Fruit fly (Drosophila melanogaster) whole organism, embryonic: Measurements from ENCODE around the gene CG10486.

Source experiments
- ATbp ChIP-seq: fragments of 200-800 bp; sonication (Bioruptor generic); optimal IDR thresholded peaks from 2 replicates; lab custom pipeline; 2017; ENCODE audit warnings: missing biosample characterization, mild to moderate bottlenecking, missing genetic modification characterization, missing genetic modification reagents
- Atf3 ChIP-seq: fragments of 200-800 bp; sonication (Bioruptor generic); optimal IDR thresholded peaks from 3 replicates; lab custom pipeline; 2016; ENCODE audit warnings: missing biosample characterization, missing genetic modification characterization
- Blimp-1 ChIP-seq: fragments of 200-800 bp; sonication (Bioruptor generic); optimal IDR thresholded peaks from 3 replicates; lab custom pipeline; 2018; ENCODE audit warnings: missing biosample characterization, missing genetic modification characterization, mild to moderate bottlenecking, moderate library complexity, missing genetic modification reagents
- CG10267 ChIP-seq: fragments of 200-800 bp; sonication (Bioruptor generic); optimal IDR thresholded peaks from 2 replicates; lab custom pipeline; 2018; ENCODE audit warnings: missing biosample characterization, mild to moderate bottlenecking, missing genetic modification characterization, moderate library complexity
- CG10959 ChIP-seq: fragments of 200-800 bp; sonication (Bioruptor generic); IDR thresholded peaks from 2 replicates; pipeline ENCODE4 v1.3.6; 2022; ENCODE audit warnings: missing biosample characterization, missing genetic modification characterization
- CG11093 ChIP-seq: fragments of 200-800 bp; sonication (Bioruptor generic); IDR thresholded peaks from 3 replicates; pipeline ENCODE4 v1.3.6; 2022; ENCODE audit warnings: missing biosample characterization, missing genetic modification characterization
- CG11398 ChIP-seq: fragments of 200-800 bp; sonication (Bioruptor generic); optimal IDR thresholded peaks from 2 replicates; lab custom pipeline; 2016; ENCODE audit warnings: missing biosample characterization, missing genetic modification characterization
- CG11504 ChIP-seq: fragments of 200-800 bp; sonication (Bioruptor generic); optimal IDR thresholded peaks from 3 replicates; lab custom pipeline; 2019; ENCODE audit warnings: missing biosample characterization, mild to moderate bottlenecking, missing genetic modification characterization, moderate library complexity
- CG1602 ChIP-seq: fragments of 200-800 bp; sonication (Bioruptor generic); optimal IDR thresholded peaks from 3 replicates; lab custom pipeline; 2016; ENCODE audit warnings: missing biosample characterization, missing genetic modification characterization
- CG16815 ChIP-seq: fragments of 200-800 bp; sonication (Bioruptor generic); optimal IDR thresholded peaks from 3 replicates; lab custom pipeline; 2017; ENCODE audit warnings: missing biosample characterization, mild to moderate bottlenecking, missing genetic modification characterization
- CG16863 ChIP-seq: fragments of 200-800 bp; sonication (Bioruptor generic); optimal IDR thresholded peaks from 3 replicates; lab custom pipeline; 2016; ENCODE audit warnings: missing biosample characterization, missing genetic modification characterization
- CG17829 ChIP-seq: fragments of 200-800 bp; optimal IDR thresholded peaks from 2 replicates; lab custom pipeline; 2019; ENCODE audit warnings: missing biosample characterization, mild to moderate bottlenecking, missing genetic modification characterization, moderate library complexity
- CG18262 ChIP-seq: fragments of 200-800 bp; optimal IDR thresholded peaks from 3 replicates; lab custom pipeline; 2019; ENCODE audit warnings: missing biosample characterization, mild to moderate bottlenecking, missing genetic modification characterization, moderate library complexity
- CG18619 ChIP-seq: fragments of 200-800 bp; sonication (Bioruptor generic); optimal IDR thresholded peaks from 3 replicates; lab custom pipeline; 2017; ENCODE audit warnings: missing biosample characterization, mild to moderate bottlenecking, missing genetic modification characterization
- CG2116 ChIP-seq: fragments of 200-800 bp; sonication (Bioruptor generic); optimal IDR thresholded peaks from 3 replicates; lab custom pipeline; 2018; ENCODE audit warnings: missing biosample characterization, mild to moderate bottlenecking, missing genetic modification characterization
- CG2712 ChIP-seq: fragments of 200-800 bp; optimal IDR thresholded peaks from 3 replicates; lab custom pipeline; 2019; ENCODE audit warnings: missing biosample characterization, mild to moderate bottlenecking, missing genetic modification characterization, moderate library complexity
- CG31441 ChIP-seq: fragments of 200-800 bp; sonication (Bioruptor generic); IDR thresholded peaks from 2 replicates; pipeline ENCODE4 v1.3.6; 2022; ENCODE audit warnings: missing biosample characterization, missing genetic modification characterization
- CG4404 ChIP-seq: fragments of 200-800 bp; sonication (Bioruptor generic); IDR thresholded peaks from 2 replicates; pipeline ENCODE4 v1.3.6; 2022; ENCODE audit warnings: missing biosample characterization, missing genetic modification characterization
- CG4424 ChIP-seq: fragments of 200-800 bp; sonication (Bioruptor generic); optimal IDR thresholded peaks from 3 replicates; lab custom pipeline; 2016; ENCODE audit warnings: missing biosample characterization, missing genetic modification characterization
- CG6254 ChIP-seq: fragments of 200-800 bp; sonication (Bioruptor generic); optimal IDR thresholded peaks from 3 replicates; lab custom pipeline; 2017; ENCODE audit warnings: mild to moderate bottlenecking, missing biosample characterization, missing genetic modification reagents, missing genetic modification characterization
- CG7372 ChIP-seq: fragments of 200-800 bp; sonication (Bioruptor generic); IDR thresholded peaks from 2 replicates; pipeline ENCODE4 v1.3.6; 2022; ENCODE audit warnings: missing biosample characterization, missing genetic modification characterization
- CG7556 ChIP-seq: fragments of 200-800 bp; sonication (Bioruptor generic); optimal IDR thresholded peaks from 2 replicates; lab custom pipeline; 2017; ENCODE audit warnings: missing biosample characterization, mild to moderate bottlenecking, missing genetic modification characterization
- CG7786 ChIP-seq: fragments of 200-800 bp; sonication (Bioruptor generic); optimal IDR thresholded peaks from 2 replicates; lab custom pipeline; 2016; ENCODE audit warnings: missing biosample characterization, missing genetic modification characterization
- CG8924 ChIP-seq: fragments of 200-800 bp; optimal IDR thresholded peaks from 3 replicates; lab custom pipeline; 2019; ENCODE audit warnings: missing biosample characterization, mild to moderate bottlenecking, missing genetic modification characterization, moderate library complexity
- CG9727 ChIP-seq: fragments of 200-800 bp; sonication (Bioruptor generic); optimal IDR thresholded peaks from 3 replicates; lab custom pipeline; 2017; ENCODE audit warnings: missing biosample characterization, mild to moderate bottlenecking, missing genetic modification characterization
- D19A ChIP-seq: fragments of 200-800 bp; optimal IDR thresholded peaks from 3 replicates; lab custom pipeline; 2019; ENCODE audit warnings: missing biosample characterization, mild to moderate bottlenecking, missing genetic modification characterization, moderate library complexity
- Dek ChIP-seq: fragments of 200-800 bp; sonication (Bioruptor generic); optimal IDR thresholded peaks from 3 replicates; lab custom pipeline; 2019; ENCODE audit warnings: missing biosample characterization, mild to moderate bottlenecking, missing genetic modification characterization, moderate library complexity
- Dip2 ChIP-seq: fragments of 200-800 bp; sonication (Bioruptor generic); IDR thresholded peaks from 2 replicates; pipeline ENCODE4 v1.3.6; 2022; ENCODE audit warnings: missing biosample characterization, missing genetic modification characterization
- E2f1 ChIP-seq: fragments of 200-800 bp; sonication (Bioruptor generic); IDR thresholded peaks from 2 replicates; pipeline ENCODE4 v1.3.6; 2022; ENCODE audit warnings: missing biosample characterization, missing genetic modification characterization
- H15 ChIP-seq: fragments of 200-800 bp; sonication (Bioruptor generic); IDR thresholded peaks from 3 replicates; pipeline ENCODE4 v1.3.6; 2022; ENCODE audit warnings: missing biosample characterization, missing genetic modification characterization
- Max ChIP-seq: fragments of 200-800 bp; sonication (Bioruptor generic); optimal IDR thresholded peaks from 2 replicates; lab custom pipeline; 2016; ENCODE audit warnings: missing biosample characterization, mild to moderate bottlenecking, missing genetic modification characterization
- Med ChIP-seq: fragments of 200-800 bp; sonication (Bioruptor generic); peaks from one replicate; lab custom pipeline; 2016; ENCODE audit warnings: missing biosample characterization, missing genetic modification characterization, mild to moderate bottlenecking, inconsistent platforms, moderate library complexity
- ac ChIP-seq: fragments of 200-800 bp; sonication (Bioruptor generic); optimal IDR thresholded peaks from 3 replicates; lab custom pipeline; 2017; ENCODE audit warnings: missing biosample characterization, mild to moderate bottlenecking, missing genetic modification characterization
- bbx ChIP-seq: fragments of 200-800 bp; sonication (Bioruptor generic); IDR thresholded peaks from 2 replicates; pipeline ENCODE4 v1.3.6; 2022; ENCODE audit warnings: missing biosample characterization, missing genetic modification characterization; ENCODE audit not compliant: partially characterized antibody
- chm ChIP-seq: fragments of 200-800 bp; sonication (Bioruptor generic); IDR thresholded peaks from 2 replicates; pipeline ENCODE4 v1.3.6; 2022; ENCODE audit warnings: missing biosample characterization, missing genetic modification characterization
- crc ChIP-seq: fragments of 200-800 bp; sonication (Bioruptor generic); optimal IDR thresholded peaks from 2 replicates; lab custom pipeline; 2016; ENCODE audit warnings: missing biosample characterization, missing genetic modification characterization
- croc ChIP-seq: fragments of 200-800 bp; sonication (Bioruptor generic); conservative IDR thresholded peaks from 3 replicates; pipeline ENCODE4 v1.3.6; 2022; ENCODE audit warnings: missing biosample characterization, missing genetic modification characterization
- dmrt11E ChIP-seq: fragments of 200-800 bp; sonication (Bioruptor generic); optimal IDR thresholded peaks from 3 replicates; lab custom pipeline; 2018; ENCODE audit warnings: missing biosample characterization, mild to moderate bottlenecking, missing genetic modification characterization, moderate library complexity
- ewg ChIP-seq: fragments of 200-800 bp; sonication (Bioruptor generic); optimal IDR thresholded peaks from 3 replicates; lab custom pipeline; 2017; ENCODE audit warnings: mild to moderate bottlenecking, missing biosample characterization, missing genetic modification reagents, missing genetic modification characterization
- fd96Cb ChIP-seq: fragments of 200-800 bp; sonication (Bioruptor generic); optimal IDR thresholded peaks from 2 replicates; lab custom pipeline; 2018; ENCODE audit warnings: missing biosample characterization, mild to moderate bottlenecking, missing genetic modification characterization, moderate library complexity
- lab ChIP-seq: fragments of 200-800 bp; sonication (Bioruptor generic); optimal IDR thresholded peaks from 3 replicates; lab custom pipeline; 2017; ENCODE audit warnings: missing biosample characterization, missing genetic modification characterization, mild to moderate bottlenecking, moderate library complexity, missing genetic modification reagents
- lmd ChIP-seq: fragments of 200-800 bp; sonication (Bioruptor generic); IDR thresholded peaks from 2 replicates; pipeline ENCODE4 v1.3.6; 2022; ENCODE audit warnings: missing biosample characterization, missing genetic modification characterization
- otp ChIP-seq: fragments of 200-800 bp; sonication (Bioruptor generic); IDR thresholded peaks from 3 replicates; pipeline ENCODE4, ENCODE4 v1.3.6; 2022; ENCODE audit warnings: missing biosample characterization, missing genetic modification characterization
- peb ChIP-seq: fragments of 200-800 bp; sonication (Bioruptor generic); IDR thresholded peaks from 2 replicates; pipeline ENCODE4 v1.3.6; 2022; ENCODE audit warnings: missing biosample characterization, missing genetic modification characterization
- row ChIP-seq: fragments of 200-800 bp; sonication (Bioruptor generic); IDR thresholded peaks from 3 replicates; pipeline ENCODE4 v1.3.6; 2022; ENCODE audit warnings: missing biosample characterization, missing genetic modification characterization
- sd ChIP-seq: fragments of 200-800 bp; sonication (Bioruptor generic); optimal IDR thresholded peaks from 3 replicates; lab custom pipeline; 2018; ENCODE audit warnings: missing biosample characterization, mild to moderate bottlenecking, missing genetic modification characterization, moderate library complexity
- sens ChIP-seq: fragments of 200-800 bp; sonication (Bioruptor generic); peaks from one replicate; lab custom pipeline; 2016; ENCODE audit warnings: missing biosample characterization, missing genetic modification characterization
- sob ChIP-seq: fragments of 200-800 bp; sonication (Bioruptor generic); IDR thresholded peaks from 2 replicates; pipeline ENCODE4 v1.3.6; 2022; ENCODE audit warnings: missing biosample characterization, missing genetic modification characterization
- stwl ChIP-seq: fragments of 200-800 bp; sonication (Bioruptor generic); optimal IDR thresholded peaks from 3 replicates; lab custom pipeline; 2018; ENCODE audit warnings: missing biosample characterization, mild to moderate bottlenecking, missing genetic modification characterization, moderate library complexity
- tgo ChIP-seq: fragments of 200-800 bp; sonication (Bioruptor generic); IDR thresholded peaks from 3 replicates; pipeline ENCODE4 v1.3.6; 2022; ENCODE audit warnings: missing biosample characterization, missing genetic modification characterization
- vvl ChIP-seq: fragments of 200-800 bp; sonication (Bioruptor generic); IDR thresholded peaks from 2 replicates; pipeline ENCODE4 v1.3.6; 2022; ENCODE audit warnings: missing biosample characterization, missing genetic modification characterization

Gene CG10486

DNA sequence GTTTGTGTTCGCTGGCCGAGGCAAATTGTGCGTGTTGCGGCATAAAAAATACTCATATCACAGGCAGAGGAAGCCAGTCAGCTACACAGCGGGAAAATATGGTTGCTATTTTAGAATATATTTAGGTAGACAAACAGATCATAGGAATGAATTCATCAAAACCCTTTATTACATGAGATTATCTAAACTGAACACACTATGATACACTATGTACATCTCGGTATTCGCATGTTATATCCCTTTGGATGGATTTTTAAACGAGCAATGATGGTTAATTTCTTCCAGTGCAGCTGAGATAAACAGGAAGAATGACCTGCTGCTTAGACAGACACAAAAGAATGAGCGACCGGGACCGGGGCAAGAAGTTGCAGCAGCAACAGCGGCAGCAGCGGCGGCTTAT is 49.6 kb downstream of the CG10486 start (continued):
- TF ChIP-seq CG2116 (peak; percentile 13), CG17829 (tag; lab: Kevin White, UChicago) (peak; percentile 80), Blimp-1 (GFP tag; lab: Kevin White, UChicago) (peak; percentile 3), tgo (GFP tag; lab: Robert Waterston, UW) (no peak), CG10267 (tag; lab: Kevin White, UChicago) (peak; percentile 75), CG16815 (GFP tag; lab: Kevin White, UChicago) (peak; percentile 66), peb (GFP tag; lab: Robert Waterston, UW) (no peak), stwl (tag; lab: Kevin White, UChicago) (peak; percentile 26), Med (peak; percentile 55), row (GFP tag; lab: Robert Waterston, UW) (peak; percentile 58; the same call in 2 of the 3 replicates), CG7372 (no peak), otp (GFP tag; lab: Robert Waterston, UW) (no peak), CG7556 (GFP tag; lab: Kevin White, UChicago) (peak; percentile 29), ewg (GFP tag; lab: Kevin White, UChicago) (no peak), lab (GFP tag; lab: Kevin White, UChicago) (no peak), CG2712 (peak; percentile 80), CG4424 (GFP tag; lab: Kevin White, UChicago) (peak; percentile 49), CG6254 (GFP tag; lab: Kevin White, UChicago) (peak; percentile 15), Max (no peak), sens (GFP tag; lab: Kevin White, UChicago) (peak; percentile 90), dmrt11E (peak; percentile 88), ATbp (GFP tag; lab: Kevin White, UChicago) (no peak), croc (GFP tag; lab: Robert Waterston, UW) (peak; percentile 16; the same call in 1 of the 3 replicates), CG11504 (peak; percentile 21), E2f1 (GFP tag; lab: Robert Waterston, UW) (no peak), Dek (no peak), CG31441 (GFP tag; lab: Robert Waterston, UW) (peak; percentile 50; the same call in 1 of the 2 replicates), bbx (GFP tag; lab: Robert Waterston, UW) (no peak), D19A (tag; lab: Kevin White, UChicago) (peak; percentile 49), CG11093 (no peak), CG11398 (GFP tag; lab: Kevin White, UChicago) (peak; percentile 14), CG18619 (GFP tag; lab: Kevin White, UChicago) (no peak), CG9727 (GFP tag; lab: Kevin White, UChicago) (peak; percentile 85), sob (GFP tag; lab: Robert Waterston, UW) (no peak), CG18262 (tag; lab: Kevin White, UChicago) (peak; percentile 79), CG1602 (GFP tag; lab: Kevin White, UChicago) (peak; percentile 43), ac (peak; percentile 85), chm (no peak), CG10959 (GFP tag; lab: Robert Waterston, UW) (peak; percentile 50), fd96Cb (tag; lab: Kevin White, UChicago) (no peak), Dip2 (GFP tag; lab: Robert Waterston, UW) (no peak), CG4404 (GFP tag; lab: Robert Waterston, UW) (peak; percentile 87), CG8924 (tag; lab: Kevin White, UChicago) (peak; percentile 68), lmd (GFP tag; lab: Robert Waterston, UW) (no peak), sd (tag; lab: Kevin White, UChicago) (no peak), H15 (GFP tag; lab: Robert Waterston, UW) (no peak), crc (GFP tag; lab: Kevin White, UChicago) (peak; percentile 17), vvl (GFP tag; lab: Robert Waterston, UW) (no peak), CG16863 (GFP tag; lab: Kevin White, UChicago) (peak; percentile 38), CG7786 (peak; percentile 16), Atf3 (GFP tag; lab: Kevin White, UChicago) (peak; percentile 47)
